Fruit fly (Drosophila melanogaster) whole organism, prepupa: ENCODE measurements around the gene Ucp4A.

Source experiments
- Blimp-1 ChIP-seq: fragments of 200-800 bp; sonication (Bioruptor generic); optimal IDR thresholded peaks from 3 replicates; lab custom pipeline; 2017; ENCODE audit warnings: missing biosample characterization, missing genetic modification characterization, mild to moderate bottlenecking, moderate library complexity, missing genetic modification reagents
- CG10631 ChIP-seq: fragments of 200-800 bp; sonication (Bioruptor generic); optimal IDR thresholded peaks from 2 replicates; lab custom pipeline; 2016; ENCODE audit warnings: missing biosample characterization, missing genetic modification characterization
- CG10669 ChIP-seq: fragments of 200-800 bp; sonication (Bioruptor generic); optimal IDR thresholded peaks from 3 replicates; lab custom pipeline; 2018; ENCODE audit warnings: missing biosample characterization, mild to moderate bottlenecking, missing genetic modification characterization, moderate library complexity
- CG11294 ChIP-seq: fragments of 200-800 bp; sonication (Bioruptor generic); IDR thresholded peaks from 2 replicates; pipeline ENCODE4 v1.3.6; 2022; ENCODE audit warnings: missing biosample characterization, missing genetic modification characterization
- CG15336 ChIP-seq: fragments of 200-800 bp; sonication (Bioruptor generic); IDR thresholded peaks from 2 replicates; pipeline ENCODE4 v1.3.6; 2022; ENCODE audit warnings: missing biosample characterization, missing genetic modification characterization
- CG1621 ChIP-seq: fragments of 200-800 bp; sonication (Bioruptor generic); optimal IDR thresholded peaks from 3 replicates; lab custom pipeline; 2018; ENCODE audit warnings: missing biosample characterization, mild to moderate bottlenecking, missing genetic modification characterization
- CG16779 ChIP-seq: fragments of 200-800 bp; sonication (Bioruptor generic); optimal IDR thresholded peaks from 3 replicates; lab custom pipeline; 2017; ENCODE audit warnings: missing biosample characterization, mild to moderate bottlenecking, missing genetic modification characterization
- CG31627 ChIP-seq: fragments of 200-800 bp; sonication (Bioruptor generic); optimal IDR thresholded peaks from 3 replicates; lab custom pipeline; 2016; ENCODE audit warnings: missing biosample characterization, missing genetic modification characterization
- CG3919 ChIP-seq: fragments of 200-800 bp; sonication (Bioruptor generic); optimal IDR thresholded peaks from 3 replicates; lab custom pipeline; 2016; ENCODE audit warnings: missing biosample characterization, missing genetic modification characterization
- CG4318 ChIP-seq: fragments of 200-800 bp; sonication (Bioruptor generic); optimal IDR thresholded peaks from 3 replicates; lab custom pipeline; 2017; ENCODE audit warnings: missing biosample characterization, mild to moderate bottlenecking, missing genetic modification characterization
- CG6163 ChIP-seq: fragments of 200-800 bp; sonication (Bioruptor generic); IDR thresholded peaks from 3 replicates; pipeline ENCODE4 v1.3.6; 2022; ENCODE audit warnings: missing biosample characterization, missing genetic modification characterization
- CG6792 ChIP-seq: fragments of 200-800 bp; sonication (Bioruptor generic); optimal IDR thresholded peaks from 3 replicates; lab custom pipeline; 2016; ENCODE audit warnings: missing biosample characterization, missing genetic modification characterization
- CG6808 ChIP-seq: fragments of 200-800 bp; sonication (Bioruptor generic); optimal IDR thresholded peaks from 3 replicates; lab custom pipeline; 2017; ENCODE audit warnings: missing biosample characterization, missing genetic modification characterization, mild to moderate bottlenecking, moderate library complexity, missing genetic modification reagents
- CG6854 ChIP-seq: fragments of 200-800 bp; sonication (Bioruptor generic); optimal IDR thresholded peaks from 2 replicates; lab custom pipeline; 2017; ENCODE audit warnings: missing biosample characterization, mild to moderate bottlenecking, missing genetic modification characterization
- CG8319 ChIP-seq: fragments of 200-800 bp; sonication (Bioruptor generic); optimal IDR thresholded peaks from 3 replicates; lab custom pipeline; 2016; ENCODE audit warnings: missing biosample characterization, missing genetic modification characterization
- CG8632 ChIP-seq: fragments of 200-800 bp; sonication (Bioruptor generic); optimal IDR thresholded peaks from 3 replicates; lab custom pipeline; 2016; ENCODE audit warnings: missing biosample characterization, missing genetic modification characterization
- CG9139 ChIP-seq: fragments of 200-800 bp; sonication (Bioruptor generic); optimal IDR thresholded peaks from 3 replicates; lab custom pipeline; 2017; ENCODE audit warnings: missing biosample characterization, mild to moderate bottlenecking, missing genetic modification characterization
- Eip75B ChIP-seq: fragments of 200-800 bp; sonication (Bioruptor generic); optimal IDR thresholded peaks from 3 replicates; lab custom pipeline; 2016; ENCODE audit warnings: missing biosample characterization, missing genetic modification characterization
- Eip78C ChIP-seq: fragments of 200-800 bp; sonication (Bioruptor generic); peaks from one replicate; lab custom pipeline; 2016; ENCODE audit warnings: missing biosample characterization, missing genetic modification characterization
- Gug ChIP-seq: fragments of 200-800 bp; sonication (Bioruptor generic); IDR thresholded peaks from 2 replicates; pipeline ENCODE4 v1.3.6; 2022; ENCODE audit warnings: missing biosample characterization, missing genetic modification characterization
- Hr39 ChIP-seq: fragments of 200-800 bp; sonication (Bioruptor generic); optimal IDR thresholded peaks from 2 replicates; lab custom pipeline; 2016; ENCODE audit warnings: missing biosample characterization, missing genetic modification characterization
- Met ChIP-seq: fragments of 200-800 bp; sonication (Bioruptor generic); optimal IDR thresholded peaks from 3 replicates; lab custom pipeline; 2016; ENCODE audit warnings: missing biosample characterization, missing genetic modification characterization
- OdsH ChIP-seq: fragments of 200-800 bp; sonication (Bioruptor generic); optimal IDR thresholded peaks from 3 replicates; lab custom pipeline; 2016; ENCODE audit warnings: missing biosample characterization, missing genetic modification characterization
- Smox ChIP-seq: fragments of 200-800 bp; sonication (Bioruptor generic); optimal IDR thresholded peaks from 3 replicates; lab custom pipeline; 2016; ENCODE audit warnings: missing biosample characterization, missing genetic modification characterization
- Sox102F ChIP-seq: fragments of 200-800 bp; sonication (Bioruptor generic); optimal IDR thresholded peaks from 2 replicates; lab custom pipeline; 2016; ENCODE audit warnings: missing biosample characterization, mild to moderate bottlenecking, missing genetic modification characterization
- Sox14 ChIP-seq: fragments of 200-800 bp; sonication (Bioruptor generic); optimal IDR thresholded peaks from 3 replicates; lab custom pipeline; 2016; ENCODE audit warnings: missing biosample characterization, missing genetic modification characterization
- achi ChIP-seq: fragments of 200-800 bp; sonication (Bioruptor generic); optimal IDR thresholded peaks from 3 replicates; lab custom pipeline; 2016; ENCODE audit warnings: missing biosample characterization, missing genetic modification characterization
- acj6 ChIP-seq: fragments of 200-800 bp; sonication (Bioruptor generic); optimal IDR thresholded peaks from 3 replicates; lab custom pipeline; 2016; ENCODE audit warnings: missing biosample characterization, missing genetic modification characterization
- cyc ChIP-seq: fragments of 200-800 bp; sonication (Bioruptor generic); optimal IDR thresholded peaks from 3 replicates; lab custom pipeline; 2016; ENCODE audit warnings: missing biosample characterization, missing genetic modification characterization
- dac ChIP-seq: fragments of 200-800 bp; sonication (Bioruptor generic); optimal IDR thresholded peaks from 2 replicates; lab custom pipeline; 2017; ENCODE audit warnings: missing biosample characterization, mild to moderate bottlenecking, missing genetic modification characterization
- dsx ChIP-seq: fragments of 200-800 bp; optimal IDR thresholded peaks from 3 replicates; lab custom pipeline; 2019; ENCODE audit warnings: missing biosample characterization, mild to moderate bottlenecking, missing genetic modification characterization, moderate library complexity; ENCODE audit not compliant: poor library complexity, severe bottlenecking
- esn ChIP-seq: fragments of 200-800 bp; sonication (Bioruptor generic); optimal IDR thresholded peaks from 2 replicates; lab custom pipeline; 2016; ENCODE audit warnings: missing biosample characterization, mild to moderate bottlenecking, missing genetic modification characterization, moderate library complexity
- fd59A ChIP-seq: fragments of 200-800 bp; sonication (Bioruptor generic); optimal IDR thresholded peaks from 2 replicates; lab custom pipeline; 2017; ENCODE audit warnings: missing biosample characterization, mild to moderate bottlenecking, missing genetic modification characterization, missing genetic modification reagents
- fd85E ChIP-seq: fragments of 200-800 bp; sonication (Bioruptor generic); optimal IDR thresholded peaks from 3 replicates; lab custom pipeline; 2016; ENCODE audit warnings: missing biosample characterization, missing genetic modification characterization
- fkh ChIP-seq: fragments of 200-800 bp; sonication (Bioruptor generic); optimal IDR thresholded peaks from 3 replicates; lab custom pipeline; 2017; ENCODE audit warnings: missing biosample characterization, mild to moderate bottlenecking, missing genetic modification characterization, moderate library complexity
- net ChIP-seq: fragments of 200-800 bp; sonication (Bioruptor generic); optimal IDR thresholded peaks from 3 replicates; lab custom pipeline; 2016; ENCODE audit warnings: missing biosample characterization, missing genetic modification characterization
- pdm3 ChIP-seq: fragments of 200-800 bp; sonication (Bioruptor generic); optimal IDR thresholded peaks from 3 replicates; lab custom pipeline; 2016; ENCODE audit warnings: missing biosample characterization, missing genetic modification characterization
- salr ChIP-seq, 2 experiments: fragments of 200-800 bp; sonication (Bioruptor generic); optimal IDR thresholded peaks; 3 replicates each; lab custom pipeline; 2016 to 2018; ENCODE audit warnings: missing biosample characterization in 2 of 2, missing genetic modification characterization in 2 of 2, mild to moderate bottlenecking in 1 of 2
- ss ChIP-seq, 2 experiments: fragments of 200-800 bp; sonication (Bioruptor generic); optimal IDR thresholded peaks; 2 replicates in 1 of 2; 3 replicates in 1 of 2; lab custom pipeline; 2017 to 2018; ENCODE audit warnings: mild to moderate bottlenecking in 2 of 2, missing biosample characterization in 2 of 2, missing genetic modification characterization in 2 of 2, moderate library complexity in 1 of 2
- svp ChIP-seq: fragments of 200-800 bp; sonication (Bioruptor generic); peaks from one replicate; lab custom pipeline; 2016; ENCODE audit warnings: missing biosample characterization, missing genetic modification characterization
- vri ChIP-seq: fragments of 200-800 bp; sonication (Bioruptor generic); optimal IDR thresholded peaks from 3 replicates; lab custom pipeline; 2016; ENCODE audit warnings: missing biosample characterization, mild to moderate bottlenecking, missing genetic modification characterization

Ucp4A gene

DNA sequence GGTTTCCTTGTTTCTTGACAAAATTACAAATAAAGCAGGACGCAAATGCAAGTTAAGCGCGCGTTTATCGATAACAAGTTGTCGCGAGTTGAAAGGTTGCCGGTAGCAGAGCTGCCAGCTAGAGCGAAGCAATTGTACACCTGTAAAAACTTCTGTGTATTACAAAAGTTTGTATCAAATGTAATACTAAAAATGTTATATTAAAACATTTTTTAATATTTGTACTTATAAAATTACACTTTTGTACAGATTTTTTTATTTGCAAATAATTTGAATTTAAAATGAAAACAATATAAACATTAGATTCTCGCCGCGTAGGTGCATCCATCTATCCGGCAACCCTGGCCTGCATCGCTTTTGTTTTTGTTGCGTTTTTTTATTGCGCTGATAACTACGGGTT lies at the start of gene Ucp4A, which contains the start of gene CG8142 (continued):
- TF ChIP-seq Hr39 (GFP tag; lab: Kevin White, UChicago) (peak; percentile 79), CG16779 (tag; lab: Kevin White, UChicago) (no peak), fd59A (GFP tag; lab: Kevin White, UChicago) (peak; percentile 71), vri (GFP tag; lab: Kevin White, UChicago) (peak; percentile 51), CG1621 (peak; percentile 80), CG10669 (peak; percentile 90), CG4318 (GFP tag; lab: Kevin White, UChicago) (no peak)

DNA sequence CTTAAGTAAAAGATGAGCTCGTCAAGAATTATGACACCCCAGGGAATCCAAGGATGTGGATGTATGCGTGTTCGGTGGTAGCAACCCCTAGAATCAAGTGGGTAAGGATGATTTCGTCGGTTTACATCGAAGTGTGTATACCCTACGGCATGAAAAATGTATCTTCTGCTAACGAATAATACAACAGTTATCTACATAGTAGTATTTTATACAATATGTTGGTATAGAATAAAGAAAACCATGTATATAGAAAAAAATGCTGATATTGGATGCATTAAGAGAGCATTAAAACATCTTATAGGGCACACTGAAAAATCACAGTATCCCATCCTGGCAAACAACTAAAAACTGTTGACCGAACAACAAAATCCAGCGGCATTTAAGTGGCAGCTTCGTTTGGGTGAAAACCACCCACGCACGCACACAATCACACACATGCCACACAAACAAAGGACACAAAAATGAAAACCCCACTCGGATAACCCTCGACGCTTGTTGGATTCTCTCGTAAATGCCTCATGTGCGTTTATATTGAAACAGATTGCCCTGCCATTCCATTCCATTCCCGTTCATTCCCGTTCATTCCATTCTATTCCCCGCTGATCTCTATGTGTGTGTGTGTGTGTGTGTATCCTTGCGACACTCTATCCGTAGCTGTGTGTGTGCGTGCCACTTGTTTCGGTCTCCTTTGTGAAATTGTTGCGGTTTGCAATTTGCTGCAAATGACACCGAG lies 45.5 kb upstream of the Ucp4A start:
- TF ChIP-seq OdsH (GFP tag; lab: Kevin White, UChicago), result no peak
- TF ChIP-seq Eip78C (GFP tag; lab: Kevin White, UChicago), result peak; percentile 8
- TF ChIP-seq svp (GFP tag; lab: Kevin White, UChicago), result peak; percentile 3
- TF ChIP-seq CG6792 (GFP tag; lab: Kevin White, UChicago), result no peak
- TF ChIP-seq, all 60 proteins: peak for 2

DNA sequence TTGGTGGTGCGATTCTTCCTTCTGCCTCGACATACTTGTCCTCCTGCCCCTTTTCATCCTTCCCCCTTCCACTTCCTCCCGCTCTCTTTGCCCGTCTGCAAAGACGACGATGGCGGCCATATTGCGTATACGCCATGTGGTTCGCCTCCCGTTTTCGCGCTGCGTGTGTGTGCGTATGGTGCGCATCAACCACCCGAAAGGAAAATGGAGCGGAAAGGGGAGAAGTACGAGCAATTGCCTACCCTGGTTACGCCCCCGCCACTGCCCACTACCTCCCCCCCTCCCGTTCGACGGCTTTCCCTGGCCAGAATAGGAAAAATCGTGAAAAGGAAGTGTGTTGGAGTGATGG lies 45.0 kb upstream of the Ucp4A start:
- no peak for TF ChIP-seq Met
- TF ChIP-seq ss (GFP tag; optimal IDR thresholded peaks at IDR 0.05; lab: Kevin White, UChicago), result no peak
- no peak for TF ChIP-seq CG3919 (GFP tag; lab: Kevin White, UChicago)
- TF ChIP-seq Sox14, result no peak
- TF ChIP-seq CG10669, result no peak

DNA sequence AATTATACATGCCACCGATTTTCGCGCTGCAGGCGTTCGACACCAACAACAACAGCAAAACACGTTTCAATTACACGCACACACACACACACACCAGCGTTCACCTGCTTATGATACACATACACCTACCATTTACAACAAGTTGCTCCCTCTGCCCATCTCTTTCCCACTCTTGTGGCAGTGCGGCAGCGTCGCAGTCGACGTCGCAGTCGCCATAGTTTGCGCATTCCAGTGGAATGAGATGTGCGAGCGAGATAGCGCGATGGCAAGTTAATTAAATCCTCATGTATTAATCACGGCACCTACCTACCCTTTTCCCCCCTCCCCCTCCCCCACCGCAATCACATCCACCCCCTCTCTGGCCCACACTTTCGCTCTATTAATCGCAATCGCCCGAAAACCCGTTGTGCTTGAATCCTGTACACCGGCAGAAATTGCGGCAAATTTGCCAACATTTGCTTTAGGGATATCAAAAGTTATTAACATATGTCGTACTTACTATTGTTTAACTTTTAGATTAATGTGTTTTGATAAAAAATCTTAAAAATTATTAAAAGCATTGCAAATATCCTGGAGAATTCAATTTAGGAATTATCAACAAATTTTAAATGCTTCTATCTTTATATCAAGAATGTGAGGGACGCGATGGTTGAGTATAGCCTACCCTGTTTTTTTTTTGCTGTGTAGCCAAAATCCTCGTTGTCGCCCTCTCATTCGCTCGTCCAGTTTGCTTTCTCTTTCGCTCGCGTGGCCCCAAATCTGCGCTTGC lies 42.2 kb upstream of the Ucp4A start:
- peak; percentile 82 for TF ChIP-seq Met
- TF ChIP-seq CG16779 (tag; lab: Kevin White, UChicago), result peak; percentile 44
- TF ChIP-seq CG3919 (GFP tag; lab: Kevin White, UChicago), result peak; percentile 77
- TF ChIP-seq Gug, result peak; percentile 34; the same call in 1 of the 2 replicates
- peak; percentile 80 for TF ChIP-seq CG10669
- peak; percentile 57 for TF ChIP-seq dsx (GFP tag; lab: Kevin White, UChicago)
- TF ChIP-seq Sox102F, result peak; percentile 80
- peak; percentile 8 for TF ChIP-seq fd85E (GFP tag; lab: Kevin White, UChicago)
- TF ChIP-seq ss (GFP tag; optimal IDR thresholded peaks at IDR 0.05; lab: Kevin White, UChicago), result peak; percentile 71 to 77
- TF ChIP-seq CG6808 (GFP tag; lab: Kevin White, UChicago), result peak; percentile 74
- TF ChIP-seq Blimp-1 (GFP tag; lab: Kevin White, UChicago), result peak; percentile 56
- peak; percentile 58 for TF ChIP-seq CG6163 (GFP tag; lab: Robert Waterston, UW)
- TF ChIP-seq achi (GFP tag; lab: Kevin White, UChicago), result peak; percentile 80
- TF ChIP-seq CG11294, result no peak
- peak; percentile 69 for TF ChIP-seq vri (GFP tag; lab: Kevin White, UChicago)
- peak; percentile 54 for TF ChIP-seq CG8319 (GFP tag; lab: Kevin White, UChicago)
- peak; percentile 64 for TF ChIP-seq dac
- TF ChIP-seq CG8632 (GFP tag; lab: Kevin White, UChicago), result peak; percentile 79
- peak; percentile 84 for TF ChIP-seq Smox (GFP tag; lab: Kevin White, UChicago)
- peak; percentile 96 for TF ChIP-seq OdsH (GFP tag; lab: Kevin White, UChicago)
- peak; percentile 71 for TF ChIP-seq net (GFP tag; lab: Kevin White, UChicago)
- TF ChIP-seq CG9139, result peak; percentile 55
- TF ChIP-seq svp (GFP tag; lab: Kevin White, UChicago), result peak; percentile 86
- peak; percentile 70 for TF ChIP-seq Eip75B (GFP tag; lab: Kevin White, UChicago)
- peak; percentile 75 for TF ChIP-seq fd59A (GFP tag; lab: Kevin White, UChicago)
- peak; percentile 78 for TF ChIP-seq CG10631 (GFP tag; lab: Kevin White, UChicago)
- TF ChIP-seq fkh (GFP tag; lab: Kevin White, UChicago), result no peak
- TF ChIP-seq CG6792 (GFP tag; lab: Kevin White, UChicago), result peak; percentile 76
- TF ChIP-seq Sox14, result peak; percentile 84
- peak; percentile 86 for TF ChIP-seq esn (GFP tag; lab: Kevin White, UChicago)
- TF ChIP-seq pdm3 (GFP tag; lab: Kevin White, UChicago), result peak; percentile 80
- TF ChIP-seq CG15336 (GFP tag; lab: Robert Waterston, UW), result peak; percentile 76
- peak; percentile 79 for TF ChIP-seq cyc
- TF ChIP-seq CG6854 (GFP tag; lab: Kevin White, UChicago), result peak; percentile 38
- peak; percentile 82 for TF ChIP-seq acj6 (GFP tag; lab: Kevin White, UChicago)
- peak; percentile 25 to 78 for TF ChIP-seq salr (GFP tag; optimal IDR thresholded peaks at IDR 0.05; lab: Kevin White, UChicago)
- TF ChIP-seq CG31627 (GFP tag; lab: Kevin White, UChicago), result peak; percentile 80
